Fruit fly (Drosophila melanogaster) whole organism, embryonic: Measurements from ENCODE around the gene Pcd.

Source experiments
- B-H1 ChIP-seq: fragments of 200-800 bp; sonication (Bioruptor generic); IDR thresholded peaks from 3 replicates; pipeline ENCODE4 v1.3.6; 2022; ENCODE audit warnings: missing biosample characterization, missing genetic modification characterization
- Blimp-1 ChIP-seq: fragments of 200-800 bp; sonication (Bioruptor generic); optimal IDR thresholded peaks from 3 replicates; lab custom pipeline; 2018; ENCODE audit warnings: missing biosample characterization, missing genetic modification characterization, mild to moderate bottlenecking, moderate library complexity, missing genetic modification reagents
- CG1024 ChIP-seq: fragments of 200-800 bp; sonication (Bioruptor generic); IDR thresholded peaks from 2 replicates; pipeline ENCODE4 v1.3.6; 2022; ENCODE audit warnings: missing biosample characterization, missing genetic modification characterization
- CG10462 ChIP-seq: fragments of 200-800 bp; sonication (Bioruptor generic); optimal IDR thresholded peaks from 2 replicates; lab custom pipeline; 2016; ENCODE audit warnings: missing biosample characterization, missing genetic modification characterization
- CG11247 ChIP-seq: fragments of 200-800 bp; sonication (Bioruptor generic); IDR thresholded peaks from 2 replicates; pipeline ENCODE4 v1.3.6; 2022; ENCODE audit warnings: missing biosample characterization, missing genetic modification characterization
- CG12219 ChIP-seq: fragments of 200-800 bp; sonication (Bioruptor generic); optimal IDR thresholded peaks from 3 replicates; lab custom pipeline; 2018; ENCODE audit warnings: missing biosample characterization, mild to moderate bottlenecking, missing genetic modification characterization
- CG12769 ChIP-seq: fragments of 200-800 bp; sonication (Bioruptor generic); optimal IDR thresholded peaks from 2 replicates; lab custom pipeline; 2019; ENCODE audit warnings: missing biosample characterization, mild to moderate bottlenecking, missing genetic modification characterization, moderate library complexity
- CG14667 ChIP-seq: fragments of 200-800 bp; sonication (Bioruptor generic); IDR thresholded peaks from 2 replicates; pipeline ENCODE4 v1.3.6; 2022; ENCODE audit warnings: missing biosample characterization, missing genetic modification characterization
- CG15011 ChIP-seq: fragments of 200-800 bp; sonication (Bioruptor generic); optimal IDR thresholded peaks from 3 replicates; lab custom pipeline; 2018; ENCODE audit warnings: missing biosample characterization, mild to moderate bottlenecking, missing genetic modification characterization
- CG15479 ChIP-seq: fragments of 200-800 bp; sonication (Bioruptor generic); optimal IDR thresholded peaks from 3 replicates; lab custom pipeline; 2019; ENCODE audit warnings: missing biosample characterization, mild to moderate bottlenecking, missing genetic modification characterization, moderate library complexity
- CG1602 ChIP-seq: fragments of 200-800 bp; sonication (Bioruptor generic); optimal IDR thresholded peaks from 3 replicates; lab custom pipeline; 2016; ENCODE audit warnings: missing biosample characterization, missing genetic modification characterization
- CG17186 ChIP-seq: fragments of 200-800 bp; sonication (Bioruptor generic); optimal IDR thresholded peaks from 3 replicates; lab custom pipeline; 2017; ENCODE audit warnings: missing biosample characterization, missing genetic modification reagents, missing genetic modification characterization
- CG2199 ChIP-seq: fragments of 200-800 bp; sonication (Bioruptor generic); IDR thresholded peaks from 3 replicates; pipeline ENCODE4 v1.3.6; 2022; ENCODE audit warnings: missing biosample characterization, missing genetic modification characterization
- CG2712 ChIP-seq: fragments of 200-800 bp; optimal IDR thresholded peaks from 3 replicates; lab custom pipeline; 2019; ENCODE audit warnings: missing biosample characterization, mild to moderate bottlenecking, missing genetic modification characterization, moderate library complexity
- CG3281 ChIP-seq: fragments of 200-800 bp; sonication (Bioruptor generic); optimal IDR thresholded peaks from 3 replicates; lab custom pipeline; 2017; ENCODE audit warnings: missing biosample characterization, mild to moderate bottlenecking, missing genetic modification characterization
- CG34224 ChIP-seq: fragments of 200-800 bp; sonication (Bioruptor generic); IDR thresholded peaks from 3 replicates; pipeline ENCODE4 v1.3.6; 2022; ENCODE audit warnings: missing biosample characterization, missing genetic modification characterization; ENCODE audit not compliant: partially characterized antibody
- CG4820 ChIP-seq: fragments of 200-800 bp; sonication (Bioruptor generic); optimal IDR thresholded peaks from 3 replicates; lab custom pipeline; 2016; ENCODE audit warnings: missing biosample characterization, missing genetic modification characterization
- CG5180 ChIP-seq: fragments of 200-800 bp; sonication (Bioruptor generic); optimal IDR thresholded peaks from 3 replicates; lab custom pipeline; 2017; ENCODE audit warnings: missing biosample characterization, missing genetic modification characterization, mild to moderate bottlenecking, moderate library complexity, missing genetic modification reagents
- CG6689 ChIP-seq: fragments of 200-800 bp; sonication (Bioruptor generic); IDR thresholded peaks from 2 replicates; pipeline ENCODE4 v1.3.6; 2022; ENCODE audit warnings: missing biosample characterization, missing genetic modification characterization
- CG8924 ChIP-seq: fragments of 200-800 bp; optimal IDR thresholded peaks from 3 replicates; lab custom pipeline; 2019; ENCODE audit warnings: missing biosample characterization, mild to moderate bottlenecking, missing genetic modification characterization, moderate library complexity
- CTCF ChIP-seq: fragments of 200-800 bp; sonication (Bioruptor generic); optimal IDR thresholded peaks from 2 replicates; lab custom pipeline; 2017; ENCODE audit warnings: missing biosample characterization, mild to moderate bottlenecking, missing genetic modification characterization, moderate library complexity
- CoRest ChIP-seq: fragments of 200-800 bp; sonication (Bioruptor generic); optimal IDR thresholded peaks from 3 replicates; lab custom pipeline; 2018; ENCODE audit warnings: missing biosample characterization, mild to moderate bottlenecking, missing genetic modification characterization, moderate library complexity
- D ChIP-seq, 2 experiments: fragments of 200-800 bp in 1 of 2; fragments of >200 bp in 1 of 2; sonication (Bioruptor generic) in 1 of 2; optimal IDR thresholded peaks; 2 replicates in 1 of 2; 3 replicates in 1 of 2; lab custom pipeline; 2017; ENCODE audit warnings: mild to moderate bottlenecking in 1 of 2, missing biosample characterization in 1 of 2, missing genetic modification characterization in 1 of 2, missing genetic modification reagents in 1 of 2
- Dbx ChIP-seq: fragments of 200-800 bp; sonication (Bioruptor generic); IDR thresholded peaks from 3 replicates; pipeline ENCODE4 v1.3.6; 2022; ENCODE audit warnings: missing biosample characterization, missing genetic modification characterization
- Deaf1 ChIP-seq: fragments of 200-800 bp; optimal IDR thresholded peaks from 3 replicates; lab custom pipeline; 2019; ENCODE audit warnings: missing biosample characterization, mild to moderate bottlenecking, missing genetic modification characterization, moderate library complexity
- Ets65A ChIP-seq: fragments of 200-800 bp; sonication (Bioruptor generic); peaks from one replicate; lab custom pipeline; 2016; ENCODE audit warnings: missing biosample characterization, missing genetic modification characterization
- Hr51 ChIP-seq, 2 experiments: fragments of 200-800 bp; sonication (Bioruptor generic); optimal IDR thresholded peaks; 2 replicates in 1 of 2; 3 replicates in 1 of 2; lab custom pipeline; 2016 to 2018; ENCODE audit warnings: missing biosample characterization in 2 of 2, missing genetic modification characterization in 2 of 2, mild to moderate bottlenecking in 1 of 2, moderate library complexity in 1 of 2
- Mes4 ChIP-seq: fragments of 200-800 bp; sonication (Bioruptor generic); optimal IDR thresholded peaks from 2 replicates; lab custom pipeline; 2016; ENCODE audit warnings: missing biosample characterization, missing genetic modification characterization
- Mrtf ChIP-seq: fragments of 200-800 bp; sonication (Bioruptor generic); IDR thresholded peaks from 3 replicates; pipeline ENCODE4 v1.3.6; 2022; ENCODE audit warnings: missing biosample characterization, missing genetic modification characterization
- Nf-YA ChIP-seq: fragments of 200-800 bp; sonication (Bioruptor generic); IDR thresholded peaks from 2 replicates; pipeline ENCODE4 v1.3.6; 2022; ENCODE audit warnings: missing biosample characterization, missing genetic modification characterization
- Ptx1 ChIP-seq: fragments of 200-800 bp; sonication (Bioruptor generic); IDR thresholded peaks from 2 replicates; pipeline ENCODE4 v1.3.6; 2022; ENCODE audit warnings: missing biosample characterization, missing genetic modification characterization
- Sin3A ChIP-seq: fragments of >200 bp; optimal IDR thresholded peaks from 2 replicates; lab custom pipeline; 2018
- Sry-β ChIP-seq: fragments of 200-800 bp; sonication (Bioruptor generic); optimal IDR thresholded peaks from 2 replicates; lab custom pipeline; 2018; ENCODE audit warnings: missing biosample characterization, mild to moderate bottlenecking, missing genetic modification characterization, moderate library complexity
- abd-A ChIP-seq: fragments of 200-800 bp; sonication (Bioruptor generic); optimal IDR thresholded peaks from 3 replicates; lab custom pipeline; 2019; ENCODE audit warnings: missing biosample characterization, mild to moderate bottlenecking, missing genetic modification characterization, moderate library complexity
- chn ChIP-seq: fragments of 200-800 bp; sonication (Bioruptor generic); optimal IDR thresholded peaks from 2 replicates; lab custom pipeline; 2016; ENCODE audit warnings: missing biosample characterization, missing genetic modification characterization
- crp ChIP-seq, 2 experiments: fragments of 200-800 bp; sonication (Bioruptor generic); optimal IDR thresholded peaks; 2 replicates in 1 of 2; 3 replicates in 1 of 2; lab custom pipeline; 2017; ENCODE audit warnings: missing biosample characterization in 2 of 2, missing genetic modification characterization in 2 of 2, mild to moderate bottlenecking in 1 of 2, moderate library complexity in 1 of 2
- emc ChIP-seq: fragments of 200-800 bp; sonication (Bioruptor generic); optimal IDR thresholded peaks from 2 replicates; lab custom pipeline; 2016; ENCODE audit warnings: missing biosample characterization, missing genetic modification characterization
- ewg ChIP-seq: fragments of 200-800 bp; sonication (Bioruptor generic); optimal IDR thresholded peaks from 3 replicates; lab custom pipeline; 2017; ENCODE audit warnings: mild to moderate bottlenecking, missing biosample characterization, missing genetic modification reagents, missing genetic modification characterization
- fru ChIP-seq: fragments of >200 bp; optimal IDR thresholded peaks from 2 replicates; lab custom pipeline; 2017
- gcm2 ChIP-seq: fragments of 200-800 bp; sonication (Bioruptor generic); optimal IDR thresholded peaks from 2 replicates; lab custom pipeline; 2016; ENCODE audit warnings: missing biosample characterization, missing genetic modification characterization
- jigr1 ChIP-seq: fragments of 200-800 bp; sonication (Bioruptor generic); IDR thresholded peaks from 3 replicates; pipeline ENCODE4 v1.3.6; 2022; ENCODE audit warnings: missing biosample characterization, missing genetic modification characterization
- kah ChIP-seq: fragments of 200-800 bp; sonication (Bioruptor generic); optimal IDR thresholded peaks from 2 replicates; lab custom pipeline; 2018; ENCODE audit warnings: missing biosample characterization, mild to moderate bottlenecking, missing genetic modification characterization
- lmd ChIP-seq: fragments of 200-800 bp; sonication (Bioruptor generic); IDR thresholded peaks from 2 replicates; pipeline ENCODE4 v1.3.6; 2022; ENCODE audit warnings: missing biosample characterization, missing genetic modification characterization
- nerfin-2 ChIP-seq: fragments of 200-800 bp; sonication (Bioruptor generic); IDR thresholded peaks from 2 replicates; pipeline ENCODE4 v1.3.6; 2022; ENCODE audit warnings: missing biosample characterization, missing genetic modification characterization; ENCODE audit not compliant: partially characterized antibody
- pnt ChIP-seq: fragments of 200-800 bp; sonication (Bioruptor generic); optimal IDR thresholded peaks from 3 replicates; lab custom pipeline; 2016; ENCODE audit warnings: missing biosample characterization, missing genetic modification characterization
- pros ChIP-seq: fragments of 200-800 bp; sonication (Bioruptor generic); optimal IDR thresholded peaks from 3 replicates; lab custom pipeline; 2019; ENCODE audit warnings: missing biosample characterization, mild to moderate bottlenecking, missing genetic modification characterization, moderate library complexity
- run ChIP-seq: fragments of 200-800 bp; sonication (Bioruptor generic); optimal IDR thresholded peaks from 3 replicates; lab custom pipeline; 2018; ENCODE audit warnings: missing biosample characterization, mild to moderate bottlenecking, missing genetic modification characterization
- slou ChIP-seq: fragments of 200-800 bp; sonication (Bioruptor generic); optimal IDR thresholded peaks from 3 replicates; lab custom pipeline; 2016; ENCODE audit warnings: missing biosample characterization, missing genetic modification characterization
- tap ChIP-seq: fragments of 200-800 bp; optimal IDR thresholded peaks from 3 replicates; lab custom pipeline; 2019; ENCODE audit warnings: missing biosample characterization, mild to moderate bottlenecking, missing genetic modification characterization, moderate library complexity
- vfl ChIP-seq: fragments of 200-800 bp; sonication (Bioruptor generic); optimal IDR thresholded peaks from 2 replicates; lab custom pipeline; 2016; ENCODE audit warnings: missing biosample characterization, missing genetic modification characterization

The Pcd gene

dm6 chr3R:29772090-29772794 is 49.3 kb downstream of the Pcd start (continued):
- TF ChIP-seq lmd (peak; percentile 56; the same call in 1 of the 2 replicates), CTCF (GFP tag; lab: Kevin White, UChicago) (no peak), CG15011 (GFP tag; lab: Kevin White, UChicago) (peak; percentile 8), CG5180 (GFP tag; lab: Kevin White, UChicago) (no peak), tap (tag; lab: Kevin White, UChicago) (peak; percentile 1), CG1024 (GFP tag; lab: Robert Waterston, UW) (no peak), Nf-YA (no peak), CG6689 (GFP tag; lab: Robert Waterston, UW) (peak; percentile 43; the same call in 1 of the 2 replicates), Mrtf (GFP tag; lab: Robert Waterston, UW) (0 out of 3 replicates have a peak, but pooled peaks have one; percentile 39), Sry-β (GFP tag; lab: Kevin White, UChicago) (peak; percentile 58), CG14667 (GFP tag; lab: Robert Waterston, UW) (no peak), CG10462 (GFP tag; lab: Kevin White, UChicago) (no peak), CG4820 (GFP tag; lab: Kevin White, UChicago) (peak; percentile 33), CG11247 (GFP tag; lab: Robert Waterston, UW) (no peak), kah (no peak), CG12769 (tag; lab: Kevin White, UChicago) (no peak), Hr51 (GFP tag; optimal IDR thresholded peaks at IDR 0.05; lab: Kevin White, UChicago) (no peak), chn (GFP tag; lab: Kevin White, UChicago) (no peak), pnt (GFP tag; lab: Kevin White, UChicago) (no peak), abd-A (no peak), CG15479 (GFP tag; lab: Kevin White, UChicago) (no peak), CG2199 (no peak), CG3281 (peak; percentile 48), Ptx1 (0 out of 2 replicates have a peak, but pooled peaks have one; percentile 20), nerfin-2 (GFP tag; lab: Robert Waterston, UW) (peak; percentile 9; the same call in 1 of the 2 replicates), Ets65A (GFP tag; lab: Kevin White, UChicago) (peak; percentile 94), Sin3A (lab: Kevin White, UChicago) (no peak), CG34224 (GFP tag; lab: Robert Waterston, UW) (no peak), ewg (GFP tag; lab: Kevin White, UChicago) (no peak), jigr1 (GFP tag; lab: Robert Waterston, UW) (no peak), vfl (GFP tag; lab: Kevin White, UChicago) (no peak), fru (no peak), CG1602 (GFP tag; lab: Kevin White, UChicago) (peak; percentile 21), B-H1 (GFP tag; lab: Robert Waterston, UW) (no peak), CG8924 (tag; lab: Kevin White, UChicago) (no peak), emc (GFP tag; lab: Kevin White, UChicago) (no peak), gcm2 (GFP tag; lab: Kevin White, UChicago) (no peak), Blimp-1 (no peak), Deaf1 (no peak), slou (GFP tag; lab: Kevin White, UChicago) (no peak), crp (GFP tag; optimal IDR thresholded peaks at IDR 0.05; lab: Kevin White, UChicago) (peak in 1 of 2 experiments; percentile 50), run (tag; lab: Kevin White, UChicago) (no peak), Dbx (no peak), Mes4 (GFP tag; lab: Kevin White, UChicago) (no peak), CoRest (tag; lab: Kevin White, UChicago) (peak; percentile 63), CG12219 (no peak), D (optimal IDR thresholded peaks at IDR 0.05; lab: Kevin White, UChicago) (no peak), D (GFP tag; optimal IDR thresholded peaks at IDR 0.05; lab: Kevin White, UChicago) (peak; percentile 6), CG2712 (tag; lab: Kevin White, UChicago) (peak; percentile 27), CG17186 (GFP tag; lab: Kevin White, UChicago) (no peak), pros (GFP tag; lab: Kevin White, UChicago) (no peak)
